Worm (Caenorhabditis elegans) whole organism, midembryonic: Measurements from ENCODE around the gene sucl-2.

Source experiments
- T22C8.4 ChIP-seq: fragments of 200-800 bp; sonication (Bioruptor generic); IDR thresholded peaks from 2 replicates; pipeline ENCODE4 v1.3.6; 2022; ENCODE audit warnings: missing genetic modification characterization, missing compliant biosample characterization
- cog-1 ChIP-seq: sonication (generic microtip); optimal IDR thresholded peaks from 2 replicates; lab custom pipeline; 2016; ENCODE audit warnings: missing genetic modification characterization, missing compliant biosample characterization
- flt-1 ChIP-seq: fragments of 200-800 bp; sonication (Bioruptor generic); IDR thresholded peaks from 2 replicates; pipeline ENCODE4 v1.3.6; 2022; ENCODE audit warnings: missing genetic modification characterization, missing compliant biosample characterization
- klf-2 ChIP-seq: fragments of 200-800 bp; sonication (Bioruptor generic); conservative IDR thresholded peaks from 2 replicates; pipeline ENCODE4 v1.3.6; 2022; ENCODE audit warnings: missing genetic modification reagents, missing genetic modification characterization, missing compliant biosample characterization
- med-1 ChIP-seq: sonication (generic microtip); optimal IDR thresholded peaks from 2 replicates; lab custom pipeline; 2017; ENCODE audit warnings: missing genetic modification characterization, mild to moderate bottlenecking, missing compliant biosample characterization, antibody characterized with exemption, missing genetic modification reagents; ENCODE audit not compliant: insufficient read depth
- ref-1 ChIP-seq: fragments of 200-800 bp; sonication (Bioruptor generic); conservative IDR thresholded peaks from 2 replicates; pipeline ENCODE4 v1.3.6; 2022; ENCODE audit warnings: missing genetic modification reagents, missing genetic modification characterization, missing compliant biosample characterization
- tab-1 ChIP-seq: fragments of 200-800 bp; sonication (Bioruptor generic); IDR thresholded peaks from 2 replicates; pipeline ENCODE4 v1.3.6; 2022; ENCODE audit warnings: missing genetic modification characterization, missing compliant biosample characterization
- ztf-23 ChIP-seq: fragments of 200-800 bp; sonication (Bioruptor generic); IDR thresholded peaks from 2 replicates; pipeline ENCODE4 v1.3.6; 2022; ENCODE audit warnings: missing genetic modification reagents, missing genetic modification characterization, missing compliant biosample characterization
- ztf-29 ChIP-seq: fragments of 200-800 bp; sonication (Bioruptor generic); IDR thresholded peaks from 2 replicates; pipeline ENCODE4 v1.3.6; 2022; ENCODE audit warnings: missing genetic modification reagents, missing genetic modification characterization, missing compliant biosample characterization

Gene sucl-2

ce11 chrIII:919322-919721 is 18.1 kb upstream of the sucl-2 start, which contains the start of gene F23H11.7:
TSS of gene F23H11.7 (minus strand) at chrIII:919422.
- TF ChIP-seq cog-1 (tag; lab: Kevin White, UChicago) (no peak), T22C8.4 (GFP tag; lab: Robert Waterston, UW) (no peak), klf-2 (GFP tag; lab: Robert Waterston, UW) (no peak), med-1 (GFP tag; lab: Kevin White, UChicago) (no peak), ref-1 (GFP tag; lab: Robert Waterston, UW) (no peak), flt-1 (GFP tag; lab: Robert Waterston, UW) (no peak), ztf-29 (no peak), ztf-23 (no peak), tab-1 (GFP tag; lab: Robert Waterston, UW) (no peak)

DNA sequence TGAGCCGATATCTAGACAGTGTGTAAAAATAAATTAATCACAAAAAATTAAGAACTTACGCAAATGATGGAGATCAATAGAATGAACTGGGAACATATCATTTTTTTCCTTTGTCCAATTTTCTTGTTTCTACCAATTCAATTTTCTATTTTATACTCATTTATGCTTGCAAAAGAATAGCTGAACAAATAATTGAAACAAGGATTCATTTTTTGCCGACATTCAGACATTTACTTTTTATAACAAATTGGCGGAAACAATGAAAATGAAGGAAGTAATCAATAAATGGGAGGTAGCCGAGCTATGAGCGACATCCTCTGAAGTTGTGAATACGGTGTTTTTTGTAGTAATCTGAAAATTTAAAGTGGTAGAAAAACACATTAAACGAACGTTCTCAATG is 15.7 kb upstream of the sucl-2 start, which contains the start of gene idpp-13:
idpp-13 (minus strand) TSS at position 101 of the 400 bp plus-strand sequence.
- TF ChIP-seq ztf-23: no peak
- TF ChIP-seq flt-1 (GFP tag; lab: Robert Waterston, UW): no peak
- TF ChIP-seq ztf-29: no peak
- no peak for TF ChIP-seq T22C8.4 (GFP tag; lab: Robert Waterston, UW)
- no peak for TF ChIP-seq klf-2 (GFP tag; lab: Robert Waterston, UW)
- no peak for TF ChIP-seq ref-1 (GFP tag; lab: Robert Waterston, UW)
- TF ChIP-seq cog-1 (tag; lab: Kevin White, UChicago): no peak
- no peak for TF ChIP-seq med-1 (GFP tag; lab: Kevin White, UChicago)
- no peak for TF ChIP-seq tab-1 (GFP tag; lab: Robert Waterston, UW)

- TF ChIP-seq flt-1 (GFP tag; lab: Robert Waterston, UW) (no peak), ztf-23 (no peak), ref-1 (GFP tag; lab: Robert Waterston, UW) (no peak), klf-2 (GFP tag; lab: Robert Waterston, UW) (no peak), ztf-29 (no peak), med-1 (GFP tag; lab: Kevin White, UChicago) (no peak)
Observed at ce11 chrIII:910540-911311, 9.5 kb upstream of the sucl-2 start, which contains the start of the genes F23H11.5 and bra-2. TSS of gene F23H11.5 (minus strand) at chrIII:910590. TSS of gene bra-2 (plus strand) at chrIII:911261.

DNA sequence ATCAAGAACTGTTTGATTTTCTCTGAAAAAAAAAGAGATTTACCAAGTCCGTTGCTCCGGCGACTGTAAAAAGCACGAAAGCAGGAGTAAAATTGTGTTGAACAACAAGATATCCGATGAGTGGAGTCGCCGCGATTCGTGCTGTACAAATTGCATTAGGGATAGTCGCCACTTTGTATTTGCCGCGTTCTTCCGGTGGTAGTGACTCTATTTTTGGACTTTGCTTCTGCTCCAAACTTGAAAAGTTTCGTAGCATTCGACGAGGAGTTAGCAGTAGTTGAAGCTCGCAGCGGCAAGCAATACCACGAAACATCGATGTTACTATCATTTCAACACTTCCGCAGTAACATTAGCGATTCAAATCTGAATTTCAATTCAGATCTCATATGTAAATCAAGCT is 8.3 kb upstream of the sucl-2 start, which contains the start of gene crls-1:
crls-1 (minus strand) TSS at position 363 of the 400 bp plus-strand sequence.
- no peak for TF ChIP-seq ztf-29
- TF ChIP-seq tab-1 (GFP tag; lab: Robert Waterston, UW): no peak
- no peak for TF ChIP-seq ref-1 (GFP tag; lab: Robert Waterston, UW)
- no peak for TF ChIP-seq flt-1 (GFP tag; lab: Robert Waterston, UW)
- no peak for TF ChIP-seq T22C8.4 (GFP tag; lab: Robert Waterston, UW)
- TF ChIP-seq med-1 (GFP tag; lab: Kevin White, UChicago): no peak
- no peak for TF ChIP-seq ztf-23
- no peak for TF ChIP-seq klf-2 (GFP tag; lab: Robert Waterston, UW)
- TF ChIP-seq cog-1 (tag; lab: Kevin White, UChicago): no peak

DNA sequence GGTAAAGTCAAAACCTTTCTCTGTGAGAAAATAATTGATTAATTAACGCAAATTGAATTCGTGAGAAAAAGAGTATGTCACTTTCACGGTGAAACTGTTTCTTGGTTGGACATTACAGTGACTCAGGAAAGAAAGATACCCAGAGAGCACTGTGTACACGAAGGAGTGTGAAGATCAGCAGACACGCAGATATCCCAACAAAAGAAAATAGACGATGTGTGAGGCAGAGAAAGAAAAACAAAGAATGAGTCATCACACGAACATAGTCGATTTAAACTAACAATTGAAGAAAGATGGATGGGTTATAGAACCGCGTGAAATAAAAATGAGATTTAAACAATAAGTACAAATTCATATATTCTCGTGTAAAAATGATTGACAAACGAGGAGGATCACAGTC is 6.8 kb upstream of the sucl-2 start:
- TF ChIP-seq ztf-23 (no peak), flt-1 (GFP tag; lab: Robert Waterston, UW) (no peak), ref-1 (GFP tag; lab: Robert Waterston, UW) (no peak), tab-1 (GFP tag; lab: Robert Waterston, UW) (no peak), T22C8.4 (GFP tag; lab: Robert Waterston, UW) (no peak), med-1 (GFP tag; lab: Kevin White, UChicago) (no peak), klf-2 (GFP tag; lab: Robert Waterston, UW) (no peak), ztf-29 (no peak), cog-1 (tag; lab: Kevin White, UChicago) (no peak)

DNA sequence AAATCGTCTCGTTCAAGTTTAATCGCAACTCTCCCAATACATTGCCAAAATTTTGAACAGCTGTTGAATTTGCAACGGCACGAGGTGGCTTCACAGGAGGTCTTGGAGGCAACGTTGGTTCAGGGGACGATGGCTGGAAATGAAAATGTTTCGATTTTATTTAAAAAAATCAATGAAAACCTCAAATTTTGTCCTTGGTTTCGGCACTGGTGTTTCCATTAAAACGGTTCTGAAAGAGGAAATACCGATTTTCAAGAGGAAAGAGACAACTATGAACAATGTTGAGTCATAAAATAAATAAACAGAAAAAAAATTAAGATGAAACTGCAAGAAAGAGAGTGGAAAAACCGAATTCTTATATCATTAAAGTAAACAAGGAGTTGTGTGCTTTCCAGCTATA is 6.1 kb upstream of the sucl-2 start, which contains the start of gene F23H11.4:
F23H11.4 (minus strand) TSS at position 229 of the 400 bp plus-strand sequence.
- TF ChIP-seq ref-1 (GFP tag; lab: Robert Waterston, UW): no peak
- TF ChIP-seq flt-1 (GFP tag; lab: Robert Waterston, UW): no peak
- no peak for TF ChIP-seq ztf-23
- no peak for TF ChIP-seq med-1 (GFP tag; lab: Kevin White, UChicago)
- TF ChIP-seq cog-1 (tag; lab: Kevin White, UChicago): no peak
- TF ChIP-seq klf-2 (GFP tag; lab: Robert Waterston, UW): no peak
- TF ChIP-seq tab-1 (GFP tag; lab: Robert Waterston, UW): no peak
- no peak for TF ChIP-seq T22C8.4 (GFP tag; lab: Robert Waterston, UW)
- no peak for TF ChIP-seq ztf-29

DNA sequence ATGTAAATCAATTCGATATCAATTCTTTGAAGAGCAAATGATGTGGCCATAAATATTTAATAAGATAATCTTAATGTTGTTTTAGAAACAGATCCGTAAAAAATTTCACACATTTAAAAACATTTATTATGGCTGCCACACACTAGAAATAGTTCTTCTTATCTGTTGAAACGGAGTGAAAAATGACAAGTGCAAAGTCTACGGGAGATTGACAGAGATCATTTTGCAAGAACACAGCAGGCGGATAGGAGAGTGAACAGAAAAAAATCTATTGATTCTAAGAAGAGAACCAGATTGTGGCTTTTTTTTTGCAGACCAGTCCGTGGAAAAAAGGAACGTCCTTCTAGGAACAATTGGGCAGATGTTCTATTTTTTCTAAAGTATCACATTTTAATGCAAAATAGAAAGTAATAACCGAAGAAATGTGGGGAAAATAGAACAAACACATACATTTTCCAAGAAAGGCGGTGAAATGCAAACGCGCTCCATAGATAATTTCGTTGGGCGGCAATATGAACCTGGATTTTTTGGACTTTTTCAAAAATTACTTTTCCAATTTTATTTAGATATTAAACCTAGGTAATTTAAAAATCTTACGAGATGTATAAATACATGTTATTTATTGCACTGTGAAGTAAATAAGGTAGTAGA is 513 bp upstream of the sucl-2 start:
- TF ChIP-seq tab-1 (GFP tag; lab: Robert Waterston, UW): no peak
- TF ChIP-seq flt-1 (GFP tag; lab: Robert Waterston, UW): no peak
- TF ChIP-seq ref-1 (GFP tag; lab: Robert Waterston, UW): no peak
- TF ChIP-seq cog-1 (tag; lab: Kevin White, UChicago): no peak
- TF ChIP-seq ztf-29: no peak

DNA sequence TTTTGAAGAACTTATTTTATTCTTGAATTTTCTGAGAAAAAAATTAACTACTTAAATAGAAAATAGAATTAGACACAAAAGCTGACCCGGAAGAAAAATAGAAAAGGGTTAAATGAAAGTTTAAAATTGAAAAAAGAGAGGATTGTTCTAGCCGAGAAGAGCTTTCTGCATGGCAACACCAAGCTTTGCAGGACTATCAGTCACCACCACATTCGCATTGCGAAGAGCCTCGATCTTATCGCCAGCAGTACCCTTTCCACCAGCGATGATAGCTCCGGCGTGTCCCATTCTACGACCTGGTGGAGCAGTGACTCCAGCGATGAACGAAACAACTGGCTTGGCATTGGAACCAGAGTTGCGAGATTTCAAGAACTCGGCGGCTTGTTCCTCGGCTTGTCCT is 1.1 kb downstream of the sucl-2 start:
- TF ChIP-seq flt-1 (GFP tag; lab: Robert Waterston, UW): no peak
- TF ChIP-seq med-1 (GFP tag; lab: Kevin White, UChicago): no peak
- TF ChIP-seq ref-1 (GFP tag; lab: Robert Waterston, UW): no peak
- no peak for TF ChIP-seq ztf-29
- TF ChIP-seq ztf-23: no peak
- no peak for TF ChIP-seq cog-1 (tag; lab: Kevin White, UChicago)
- no peak for TF ChIP-seq tab-1 (GFP tag; lab: Robert Waterston, UW)
- TF ChIP-seq T22C8.4 (GFP tag; lab: Robert Waterston, UW): no peak
